Worm (Caenorhabditis elegans) whole organism, mixed stage, embryonic: Measurements from ENCODE around the gene coa-4.

Experiments
- ceh-43 ChIP-seq: fragments of 200-800 bp; sonication (Bioruptor generic); optimal IDR thresholded peaks from 2 replicates; lab custom pipeline; 2018; ENCODE audit warnings: mild to moderate bottlenecking, missing genetic modification characterization, moderate library complexity, missing compliant biosample characterization
- ceh-83 ChIP-seq: fragments of 200-800 bp; sonication (Bioruptor generic); optimal IDR thresholded peaks from 2 replicates; lab custom pipeline; 2018; ENCODE audit warnings: mild to moderate bottlenecking, missing genetic modification characterization, missing compliant biosample characterization
- ces-1 ChIP-seq: fragments of 150-350 bp; optimal IDR thresholded peaks from 2 replicates; lab custom pipeline; 2014; ENCODE audit warnings: missing biosample characterization, missing genetic modification reagents, missing genetic modification characterization
- drap-1 ChIP-seq: fragments of 200-800 bp; sonication (Bioruptor generic); optimal IDR thresholded peaks from 3 replicates; lab custom pipeline; 2018; ENCODE audit warnings: mild to moderate bottlenecking, missing genetic modification characterization, missing compliant biosample characterization
- elt-1 ChIP-seq: sonication (generic microtip); optimal IDR thresholded peaks from 2 replicates; lab custom pipeline; 2017; ENCODE audit warnings: missing genetic modification characterization, mild to moderate bottlenecking, missing compliant biosample characterization, antibody characterized with exemption, moderate library complexity, borderline replicate concordance; ENCODE audit not compliant: insufficient read depth
- flh-1 ChIP-seq: fragments of 200-800 bp; sonication (Bioruptor generic); optimal IDR thresholded peaks from 2 replicates; lab custom pipeline; 2018; ENCODE audit warnings: mild to moderate bottlenecking, missing genetic modification characterization, moderate library complexity, missing compliant biosample characterization
- ham-2 ChIP-seq: fragments of 200-800 bp; sonication (Bioruptor generic); optimal IDR thresholded peaks from 2 replicates; lab custom pipeline; 2018; ENCODE audit warnings: mild to moderate bottlenecking, missing genetic modification characterization, missing compliant biosample characterization
- hlh-1 ChIP-seq: fragments of 150-350 bp; optimal IDR thresholded peaks from 2 replicates; lab custom pipeline; 2014; ENCODE audit warnings: missing biosample characterization, missing genetic modification reagents, missing genetic modification characterization
- lin-13 ChIP-seq: fragments of 150-350 bp; optimal IDR thresholded peaks from 2 replicates; lab custom pipeline; 2014; ENCODE audit warnings: missing biosample characterization, missing genetic modification characterization
- lin-32 ChIP-seq: fragments of 200-800 bp; sonication (Bioruptor generic); optimal IDR thresholded peaks from 2 replicates; lab custom pipeline; 2018; ENCODE audit warnings: mild to moderate bottlenecking, missing genetic modification characterization, missing compliant biosample characterization
- lsy-2 ChIP-seq: fragments of 150-350 bp; optimal IDR thresholded peaks from 2 replicates; lab custom pipeline; 2014; ENCODE audit warnings: missing biosample characterization, missing genetic modification characterization
- mep-1 ChIP-seq: fragments of 150-350 bp; optimal IDR thresholded peaks from 2 replicates; lab custom pipeline; 2017; ENCODE audit warnings: missing biosample characterization, missing genetic modification reagents, missing genetic modification characterization, inconsistent platforms
- mls-2 ChIP-seq: sonication (generic microtip); optimal IDR thresholded peaks from 2 replicates; lab custom pipeline; 2016; ENCODE audit warnings: mild to moderate bottlenecking, missing genetic modification characterization, moderate library complexity, missing compliant biosample characterization
- nhr-12 ChIP-seq: fragments of 150-350 bp; optimal IDR thresholded peaks from 2 replicates; lab custom pipeline; 2014; ENCODE audit warnings: missing biosample characterization, missing genetic modification characterization
- nhr-2 ChIP-seq: fragments of 150-350 bp; optimal IDR thresholded peaks from 2 replicates; lab custom pipeline; 2014; ENCODE audit warnings: missing biosample characterization, missing genetic modification characterization
- nhr-237 ChIP-seq: fragments of 150-350 bp; optimal IDR thresholded peaks from 2 replicates; lab custom pipeline; 2014; ENCODE audit warnings: missing biosample characterization, missing genetic modification characterization
- nhr-28 ChIP-seq: fragments of 150-350 bp; optimal IDR thresholded peaks from 2 replicates; lab custom pipeline; 2014; ENCODE audit warnings: missing biosample characterization, missing genetic modification characterization
- nhr-76 ChIP-seq: sonication (generic microtip); optimal IDR thresholded peaks from 2 replicates; lab custom pipeline; 2017; ENCODE audit warnings: missing biosample characterization, missing genetic modification characterization
- pha-4 ChIP-seq: fragments of 150-350 bp; optimal IDR thresholded peaks from 2 replicates; lab custom pipeline; 2018; ENCODE audit warnings: missing biosample characterization, missing genetic modification reagents, missing genetic modification characterization
- sem-2 ChIP-seq: fragments of 200-800 bp; sonication (Bioruptor generic); optimal IDR thresholded peaks from 2 replicates; lab custom pipeline; 2018; ENCODE audit warnings: mild to moderate bottlenecking, missing genetic modification characterization, missing compliant biosample characterization
- snpc-4 ChIP-seq: fragments of 150-350 bp; optimal IDR thresholded peaks from 2 replicates; lab custom pipeline; 2014; ENCODE audit warnings: missing biosample characterization, missing genetic modification characterization
- sptf-1 ChIP-seq: sonication (generic microtip); optimal IDR thresholded peaks from 2 replicates; lab custom pipeline; 2017; ENCODE audit warnings: mild to moderate bottlenecking, missing genetic modification characterization, moderate library complexity, missing compliant biosample characterization
- tbx-8 ChIP-seq: fragments of 200-800 bp; sonication (Bioruptor generic); optimal IDR thresholded peaks from 2 replicates; lab custom pipeline; 2018; ENCODE audit warnings: mild to moderate bottlenecking, missing genetic modification characterization, moderate library complexity, missing compliant biosample characterization
- unc-120 ChIP-seq: sonication (generic microtip); optimal IDR thresholded peaks from 2 replicates; lab custom pipeline; 2017; ENCODE audit warnings: missing genetic modification characterization, missing compliant biosample characterization; ENCODE audit not compliant: poor library complexity, severe bottlenecking
- unc-39 ChIP-seq: fragments of 150-350 bp; optimal IDR thresholded peaks from 2 replicates; lab custom pipeline; 2014; ENCODE audit warnings: missing biosample characterization, missing genetic modification characterization
- unc-62 ChIP-seq: fragments of 150-350 bp; optimal IDR thresholded peaks from 2 replicates; lab custom pipeline; 2014; ENCODE audit warnings: missing biosample characterization, missing genetic modification reagents, missing genetic modification characterization
- zip-8 ChIP-seq: fragments of 150-350 bp; optimal IDR thresholded peaks from 2 replicates; lab custom pipeline; 2014; ENCODE audit warnings: missing biosample characterization, missing genetic modification characterization
- ztf-11 ChIP-seq: fragments of 150-350 bp; optimal IDR thresholded peaks from 2 replicates; lab custom pipeline; 2014; ENCODE audit warnings: missing biosample characterization, missing genetic modification characterization

Gene coa-4

ce11 chrIV:9312827-9313226 is 22.6 kb downstream of the coa-4 start, which contains the start of gene F49C12.7:
Gene F49C12.7, minus strand, starts transcription at chrIV:9312927.
- TF ChIP-seq zip-8 (tag; lab: Kevin White, UChicago): peak; percentile 89

ce11 chrIV:9310935-9311566 is 24.4 kb downstream of the coa-4 start:
- TF ChIP-seq ceh-83 (GFP tag; lab: Kevin White, UChicago) (no peak), mep-1 (tag; lab: Kevin White, UChicago) (no peak), flh-1 (GFP tag; lab: Kevin White, UChicago) (no peak), tbx-8 (GFP tag; lab: Kevin White, UChicago) (no peak), hlh-1 (tag; lab: Kevin White, UChicago) (no peak), sptf-1 (tag; lab: Kevin White, UChicago) (no peak), pha-4 (tag; lab: Kevin White, UChicago) (no peak), snpc-4 (tag; lab: Kevin White, UChicago) (no peak), drap-1 (GFP tag; lab: Kevin White, UChicago) (no peak), nhr-2 (tag; lab: Kevin White, UChicago) (no peak), lin-32 (GFP tag; lab: Kevin White, UChicago) (no peak), nhr-28 (tag; lab: Kevin White, UChicago) (no peak), elt-1 (tag; lab: Kevin White, UChicago) (no peak), zip-8 (tag; lab: Kevin White, UChicago) (no peak), ztf-11 (tag; lab: Kevin White, UChicago) (no peak), unc-120 (tag; lab: Kevin White, UChicago) (no peak), ces-1 (GFP tag; lab: Kevin White, UChicago) (no peak), lsy-2 (tag; lab: Kevin White, UChicago) (no peak), mls-2 (tag; lab: Kevin White, UChicago) (no peak), unc-62 (GFP tag; lab: Kevin White, UChicago) (no peak)

ce11 chrIV:9308975-9309374 is 26.4 kb downstream of the coa-4 start, which contains the start of gene F49C12.6:
Gene F49C12.6, minus strand, starts transcription at chrIV:9309075.
- TF ChIP-seq nhr-28 (tag; lab: Kevin White, UChicago) (no peak), ham-2 (GFP tag; lab: Kevin White, UChicago) (no peak), drap-1 (GFP tag; lab: Kevin White, UChicago) (no peak), flh-1 (GFP tag; lab: Kevin White, UChicago) (no peak), unc-39 (tag; lab: Kevin White, UChicago) (no peak), ceh-43 (GFP tag; lab: Kevin White, UChicago) (no peak), sem-2 (GFP tag; lab: Kevin White, UChicago) (no peak), mep-1 (tag; lab: Kevin White, UChicago) (no peak), tbx-8 (GFP tag; lab: Kevin White, UChicago) (no peak), elt-1 (tag; lab: Kevin White, UChicago) (no peak), nhr-237 (tag; lab: Kevin White, UChicago) (no peak), sptf-1 (tag; lab: Kevin White, UChicago) (no peak), zip-8 (tag; lab: Kevin White, UChicago) (no peak)
- TF ChIP-seq, all 35 proteins: peak for 0

- TF ChIP-seq mls-2 (tag; lab: Kevin White, UChicago): no peak
- no peak for TF ChIP-seq nhr-12
- no peak for TF ChIP-seq lin-13 (tag; lab: Kevin White, UChicago)
- no peak for TF ChIP-seq ztf-11 (tag; lab: Kevin White, UChicago)
- TF ChIP-seq ces-1 (GFP tag; lab: Kevin White, UChicago): no peak
- no peak for TF ChIP-seq nhr-76
- no peak for TF ChIP-seq unc-39 (tag; lab: Kevin White, UChicago)
These were observed 30.8 kb downstream of the coa-4 start, which contains the start of gene F49C12.5 for ce11 chrIV:9304617-9305016. Gene F49C12.5, plus strand, starts transcription at chrIV:9304917.

- no peak for TF ChIP-seq lsy-2 (tag; lab: Kevin White, UChicago)
- TF ChIP-seq elt-1 (tag; lab: Kevin White, UChicago): peak; percentile 61
- TF ChIP-seq flh-1 (GFP tag; lab: Kevin White, UChicago): no peak
- TF ChIP-seq, all 35 proteins: peak for 1
These were observed 31.4 kb downstream of the coa-4 start, which contains the start of gene F49C12.4 for ce11 chrIV:9303994-9304393. Gene F49C12.4, minus strand, starts transcription at chrIV:9304094.
